Worm (Caenorhabditis elegans): ENCODE results near the gene F52D10.2.

DNA sequence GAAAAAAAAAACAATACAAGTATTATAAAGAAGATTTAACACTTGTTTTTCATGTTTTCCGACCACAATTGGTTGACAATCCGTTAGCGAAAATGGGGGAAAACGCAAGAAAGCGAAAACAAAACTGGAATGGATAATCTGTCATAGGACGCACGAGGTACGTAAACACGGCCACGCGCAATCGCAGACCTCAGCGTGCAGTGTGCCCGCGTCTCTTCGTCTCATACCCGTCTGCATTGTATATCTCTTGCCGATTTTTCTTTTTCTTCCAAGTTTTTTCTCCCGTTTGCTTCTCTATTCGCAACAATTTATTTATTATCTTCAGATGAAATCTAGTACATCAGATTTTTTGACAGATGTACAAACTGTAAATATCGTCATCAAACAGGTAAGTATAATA, 27.9 kb downstream of the F52D10.2 start, which contains the start of gene trpp-9:
- no peak for TF ChIP-seq ces-1 (GFP tag; optimal IDR thresholded peaks at IDR 0.05)
- peak; percentile 71 for TF ChIP-seq nhr-28 (tag; optimal IDR thresholded peaks at IDR 0.05)
- no peak for TF ChIP-seq nhr-11 (tag; optimal IDR thresholded peaks at IDR 0.05)
- TF ChIP-seq set-16 (GFP tag; IDR thresholded peaks at IDR 0.05), result no peak
- no peak for TF ChIP-seq ama-1 (optimal IDR thresholded peaks at IDR 0.05)
- peak in 1 of 2 experiments; percentile 55 for TF ChIP-seq lsy-2 (tag; optimal IDR thresholded peaks at IDR 0.05)
- TF ChIP-seq dpl-1 (GFP tag; optimal IDR thresholded peaks at IDR 0.05), result peak; percentile 17
- TF ChIP-seq jun-1 (tag; optimal IDR thresholded peaks at IDR 0.05), result no peak
- TF ChIP-seq nhr-10 (tag; optimal IDR thresholded peaks at IDR 0.05), result no peak
- peak in 1 of 2 experiments; percentile 96 for TF ChIP-seq unc-62 (GFP tag; optimal IDR thresholded peaks at IDR 0.05 in 1 of 2)
- TF ChIP-seq unc-62 (tag; optimal IDR thresholded peaks at IDR 0.05), result no peak
- no peak for TF ChIP-seq aly-2 (tag; optimal IDR thresholded peaks at IDR 0.05)
- TF ChIP-seq snpc-4 (tag; optimal IDR thresholded peaks at IDR 0.05), result no peak
- TF ChIP-seq ceh-28 (tag; optimal IDR thresholded peaks at IDR 0.05), result no peak
- no peak for TF ChIP-seq ceh-20 (GFP tag; IDR thresholded peaks at IDR 0.05)

All from whole organism, L4 larva.